Worm (Caenorhabditis elegans): ENCODE data around the gene Y45F10C.1.

ce11 chrIV:13693976-13694375 is 34.6 kb upstream of the Y45F10C.1 start:
- TF ChIP-seq him-1 (tag; optimal IDR thresholded peaks at IDR 0.05) (no peak), dao-5 (tag; optimal IDR thresholded peaks at IDR 0.05) (no peak)

Data from whole organism, L4/young adult.